Worm (Caenorhabditis elegans): ENCODE results near the gene T21C9.6.

ce11 chrV:10564830-10565365 lies 16.8 kb upstream of the T21C9.6 start, which contains the start of gene cat-4:
- TF ChIP-seq him-1 (tag; optimal IDR thresholded peaks at IDR 0.05) = no peak
- TF ChIP-seq W03F9.2 (tag; optimal IDR thresholded peaks at IDR 0.05) = no peak

All from whole organism, L4/young adult.